Fruit fly (Drosophila melanogaster) whole organism, embryonic: ENCODE data around the gene dati.

Source experiments
- Ada2b ChIP-seq: fragments of 200-800 bp; sonication (Bioruptor generic); IDR thresholded peaks from 2 replicates; pipeline ENCODE4 v1.3.6; 2022; ENCODE audit warnings: missing biosample characterization, missing genetic modification characterization
- BtbVII ChIP-seq: fragments of 200-800 bp; sonication (Bioruptor generic); optimal IDR thresholded peaks from 3 replicates; lab custom pipeline; 2017; ENCODE audit warnings: missing biosample characterization, mild to moderate bottlenecking, missing genetic modification characterization
- C15 ChIP-seq: fragments of 200-800 bp; sonication (Bioruptor generic); IDR thresholded peaks from 3 replicates; pipeline ENCODE4 v1.3.6; 2022; ENCODE audit warnings: missing biosample characterization, missing genetic modification characterization
- CG10321 ChIP-seq: fragments of 200-800 bp; sonication (Bioruptor generic); IDR thresholded peaks from 2 replicates; pipeline ENCODE4 v1.3.6; 2022; ENCODE audit warnings: missing biosample characterization, missing genetic modification characterization
- CG10654 ChIP-seq: fragments of 200-800 bp; sonication (Bioruptor generic); optimal IDR thresholded peaks from 2 replicates; lab custom pipeline; 2016; ENCODE audit warnings: missing biosample characterization, missing genetic modification characterization
- CG14014 ChIP-seq: fragments of 200-800 bp; sonication (Bioruptor generic); IDR thresholded peaks from 2 replicates; pipeline ENCODE4 v1.3.6; 2022; ENCODE audit warnings: missing biosample characterization, missing genetic modification characterization
- CG15269 ChIP-seq: fragments of 200-800 bp; sonication (Bioruptor generic); optimal IDR thresholded peaks from 2 replicates; lab custom pipeline; 2018; ENCODE audit warnings: missing biosample characterization, mild to moderate bottlenecking, missing genetic modification characterization, moderate library complexity
- CG15696 ChIP-seq: fragments of 200-800 bp; sonication (Bioruptor generic); optimal IDR thresholded peaks from 2 replicates; lab custom pipeline; 2019; ENCODE audit warnings: missing biosample characterization, mild to moderate bottlenecking, missing genetic modification characterization, moderate library complexity
- CG1792 ChIP-seq: fragments of 200-800 bp; sonication (Bioruptor generic); optimal IDR thresholded peaks from 2 replicates; lab custom pipeline; 2016; ENCODE audit warnings: missing biosample characterization, missing genetic modification characterization
- CG30431 ChIP-seq: fragments of 200-800 bp; sonication (Bioruptor generic); optimal IDR thresholded peaks from 2 replicates; lab custom pipeline; 2017; ENCODE audit warnings: missing biosample characterization, missing genetic modification characterization
- CG31388 ChIP-seq: fragments of 200-800 bp; sonication (Bioruptor generic); optimal IDR thresholded peaks from 2 replicates; lab custom pipeline; 2016; ENCODE audit warnings: missing biosample characterization, missing genetic modification characterization
- CG31441 ChIP-seq: fragments of 200-800 bp; sonication (Bioruptor generic); IDR thresholded peaks from 2 replicates; pipeline ENCODE4 v1.3.6; 2022; ENCODE audit warnings: missing biosample characterization, missing genetic modification characterization
- CG33213 ChIP-seq: fragments of 200-800 bp; sonication (Bioruptor generic); optimal IDR thresholded peaks from 3 replicates; lab custom pipeline; 2016; ENCODE audit warnings: missing biosample characterization, missing genetic modification characterization
- CG3995 ChIP-seq: fragments of 200-800 bp; sonication (Bioruptor generic); optimal IDR thresholded peaks from 3 replicates; lab custom pipeline; 2016; ENCODE audit warnings: missing biosample characterization, missing genetic modification characterization
- CG42726 ChIP-seq: fragments of 200-800 bp; sonication (Bioruptor generic); IDR thresholded peaks from 2 replicates; pipeline ENCODE4 v1.3.6; 2022; ENCODE audit warnings: missing biosample characterization, missing genetic modification characterization; ENCODE audit not compliant: partially characterized antibody
- CG4854 ChIP-seq: fragments of 200-800 bp; sonication (Bioruptor generic); optimal IDR thresholded peaks from 2 replicates; lab custom pipeline; 2016; ENCODE audit warnings: missing biosample characterization, missing genetic modification characterization, inconsistent platforms
- CG6791 ChIP-seq: fragments of 200-800 bp; sonication (Bioruptor generic); IDR thresholded peaks from 3 replicates; pipeline ENCODE4 v1.3.6; 2022; ENCODE audit warnings: missing biosample characterization, missing genetic modification characterization; ENCODE audit not compliant: partially characterized antibody
- CG7987 ChIP-seq: fragments of 200-800 bp; sonication (Bioruptor generic); optimal IDR thresholded peaks from 2 replicates; lab custom pipeline; 2018; ENCODE audit warnings: missing biosample characterization, mild to moderate bottlenecking, missing genetic modification characterization, moderate library complexity
- CG8290 ChIP-seq, 3 experiments: fragments of 200-800 bp; sonication (Bioruptor generic); optimal IDR thresholded peaks; 2 replicates each; lab custom pipeline; 2016 to 2019; ENCODE audit warnings: missing biosample characterization in 3 of 3, missing genetic modification characterization in 3 of 3, mild to moderate bottlenecking in 2 of 3, moderate library complexity in 1 of 3
- CG8924 ChIP-seq: fragments of 200-800 bp; optimal IDR thresholded peaks from 3 replicates; lab custom pipeline; 2019; ENCODE audit warnings: missing biosample characterization, mild to moderate bottlenecking, missing genetic modification characterization, moderate library complexity
- CG9727 ChIP-seq: fragments of 200-800 bp; sonication (Bioruptor generic); optimal IDR thresholded peaks from 3 replicates; lab custom pipeline; 2017; ENCODE audit warnings: missing biosample characterization, mild to moderate bottlenecking, missing genetic modification characterization
- Camta ChIP-seq: fragments of 200-800 bp; sonication (Bioruptor generic); optimal IDR thresholded peaks from 2 replicates; lab custom pipeline; 2016; ENCODE audit warnings: missing biosample characterization, missing genetic modification characterization
- D ChIP-seq, 2 experiments: fragments of 200-800 bp in 1 of 2; fragments of >200 bp in 1 of 2; sonication (Bioruptor generic) in 1 of 2; optimal IDR thresholded peaks; 2 replicates in 1 of 2; 3 replicates in 1 of 2; lab custom pipeline; 2017; ENCODE audit warnings: mild to moderate bottlenecking in 1 of 2, missing biosample characterization in 1 of 2, missing genetic modification characterization in 1 of 2, missing genetic modification reagents in 1 of 2
- Doc3 ChIP-seq: fragments of 200-800 bp; sonication (Bioruptor generic); IDR thresholded peaks from 3 replicates; pipeline ENCODE4 v1.3.6; 2022; ENCODE audit warnings: missing biosample characterization, missing genetic modification characterization; ENCODE audit not compliant: partially characterized antibody
- Dp ChIP-seq: fragments of 200-800 bp; sonication (Bioruptor generic); optimal IDR thresholded peaks from 2 replicates; lab custom pipeline; 2018; ENCODE audit warnings: missing biosample characterization, mild to moderate bottlenecking, missing genetic modification characterization, moderate library complexity
- Gug ChIP-seq: fragments of 200-800 bp; sonication (Bioruptor generic); IDR thresholded peaks from 4 replicates; pipeline ENCODE4 v1.3.6; 2022; ENCODE audit warnings: missing biosample characterization, missing genetic modification characterization
- HLH3B ChIP-seq: fragments of 200-800 bp; sonication (Bioruptor generic); IDR thresholded peaks from 2 replicates; pipeline ENCODE4 v1.3.6; 2022; ENCODE audit warnings: missing biosample characterization, missing genetic modification characterization
- MTF-1 ChIP-seq: fragments of 200-800 bp; sonication (Bioruptor generic); optimal IDR thresholded peaks from 2 replicates; lab custom pipeline; 2018; ENCODE audit warnings: missing biosample characterization, mild to moderate bottlenecking, missing genetic modification characterization, borderline replicate concordance
- Stat92E ChIP-seq, 3 experiments: fragments of >200 bp in 2 of 3; fragments of 200-800 bp in 1 of 3; sonication (Bioruptor generic) in 1 of 3; optimal IDR thresholded peaks; 2 replicates each; lab custom pipeline; 2017 to 2019; ENCODE audit warnings: missing biosample characterization in 3 of 3, missing genetic modification characterization in 3 of 3, mild to moderate bottlenecking in 1 of 3, moderate library complexity in 1 of 3
- Taf1 ChIP-seq: fragments of 200-800 bp; sonication (Bioruptor generic); IDR thresholded peaks from 2 replicates; pipeline ENCODE4 v1.3.6; 2022; ENCODE audit warnings: missing biosample characterization, missing genetic modification characterization
- abd-A ChIP-seq: fragments of 200-800 bp; sonication (Bioruptor generic); optimal IDR thresholded peaks from 3 replicates; lab custom pipeline; 2019; ENCODE audit warnings: missing biosample characterization, mild to moderate bottlenecking, missing genetic modification characterization, moderate library complexity
- caup ChIP-seq: fragments of 200-800 bp; sonication (Bioruptor generic); optimal IDR thresholded peaks from 3 replicates; lab custom pipeline; 2017; ENCODE audit warnings: missing biosample characterization, mild to moderate bottlenecking, missing genetic modification characterization, moderate library complexity; ENCODE audit not compliant: severe bottlenecking
- cg ChIP-seq: fragments of 200-800 bp; sonication (Bioruptor generic); optimal IDR thresholded peaks from 3 replicates; lab custom pipeline; 2019; ENCODE audit warnings: missing biosample characterization, mild to moderate bottlenecking, missing genetic modification characterization, moderate library complexity
- chif ChIP-seq, 2 experiments: fragments of 200-800 bp; sonication (Bioruptor generic); optimal IDR thresholded peaks; 3 replicates each; lab custom pipeline; 2016; ENCODE audit warnings: missing biosample characterization in 2 of 2, missing genetic modification characterization in 2 of 2
- corto ChIP-seq: fragments of 200-800 bp; sonication (Bioruptor generic); optimal IDR thresholded peaks from 2 replicates; lab custom pipeline; 2016; ENCODE audit warnings: missing biosample characterization, mild to moderate bottlenecking, missing genetic modification characterization, moderate library complexity
- fd102C ChIP-seq: fragments of 200-800 bp; sonication (Bioruptor generic); optimal IDR thresholded peaks from 2 replicates; lab custom pipeline; 2018; ENCODE audit warnings: missing biosample characterization, mild to moderate bottlenecking, missing genetic modification characterization, moderate library complexity
- gem ChIP-seq: fragments of 200-800 bp; sonication (Bioruptor generic); optimal IDR thresholded peaks from 2 replicates; lab custom pipeline; 2019; ENCODE audit warnings: missing biosample characterization, mild to moderate bottlenecking, missing genetic modification characterization, moderate library complexity
- jumu ChIP-seq: fragments of 200-800 bp; sonication (Bioruptor generic); optimal IDR thresholded peaks from 3 replicates; lab custom pipeline; 2016; ENCODE audit warnings: missing biosample characterization, missing genetic modification characterization
- kni ChIP-seq: fragments of 200-800 bp; sonication (Bioruptor generic); optimal IDR thresholded peaks from 3 replicates; lab custom pipeline; 2017; ENCODE audit warnings: mild to moderate bottlenecking, missing biosample characterization, missing genetic modification reagents, missing genetic modification characterization
- lilli ChIP-seq: fragments of 200-800 bp; sonication (Bioruptor generic); optimal IDR thresholded peaks from 3 replicates; lab custom pipeline; 2016; ENCODE audit warnings: missing biosample characterization, missing genetic modification characterization
- maf-S ChIP-seq: fragments of 200-800 bp; sonication (Bioruptor generic); optimal IDR thresholded peaks from 2 replicates; lab custom pipeline; 2016; ENCODE audit warnings: missing biosample characterization, missing genetic modification characterization
- pfk ChIP-seq: fragments of 200-800 bp; sonication (Bioruptor generic); optimal IDR thresholded peaks from 2 replicates; lab custom pipeline; 2018; ENCODE audit warnings: missing biosample characterization, mild to moderate bottlenecking, missing genetic modification characterization, moderate library complexity
- schlank ChIP-seq: fragments of 200-800 bp; sonication (Bioruptor generic); optimal IDR thresholded peaks from 2 replicates; lab custom pipeline; 2018; ENCODE audit warnings: missing biosample characterization, mild to moderate bottlenecking, missing genetic modification characterization
- slbo ChIP-seq: fragments of 200-800 bp; sonication (Bioruptor generic); IDR thresholded peaks from 2 replicates; pipeline ENCODE4 v1.3.6; 2022; ENCODE audit warnings: missing biosample characterization, missing genetic modification characterization
- sqz ChIP-seq: fragments of 200-800 bp; sonication (Bioruptor generic); optimal IDR thresholded peaks from 3 replicates; lab custom pipeline; 2018; ENCODE audit warnings: missing biosample characterization, mild to moderate bottlenecking, missing genetic modification characterization
- tin ChIP-seq: fragments of 200-800 bp; sonication (Bioruptor generic); optimal IDR thresholded peaks from 3 replicates; lab custom pipeline; 2016; ENCODE audit warnings: missing biosample characterization, missing genetic modification characterization
- z ChIP-seq: fragments of 200-800 bp; sonication (Bioruptor generic); IDR thresholded peaks from 3 replicates; pipeline ENCODE4 v1.3.6; 2022; ENCODE audit warnings: missing biosample characterization, missing genetic modification characterization

dati gene

dm6 chr4:424630-425327 lies 29.4 kb upstream of the dati start (continued):
- peak; percentile 96 for TF ChIP-seq tin (GFP tag; lab: Kevin White, UChicago)
- peak; percentile 50 for TF ChIP-seq schlank
- no peak for TF ChIP-seq Stat92E (GFP tag; optimal IDR thresholded peaks at IDR 0.05; lab: Kevin White, UChicago)
- TF ChIP-seq Doc3 (GFP tag; lab: Robert Waterston, UW), result no peak
- TF ChIP-seq pfk, result peak; percentile 70
- peak; percentile 85 for TF ChIP-seq CG1792 (GFP tag; lab: Kevin White, UChicago)
- TF ChIP-seq CG7987 (GFP tag; lab: Kevin White, UChicago), result peak; percentile 96
- peak; percentile 96 for TF ChIP-seq maf-S (GFP tag; lab: Kevin White, UChicago)
- TF ChIP-seq CG6791 (GFP tag; lab: Robert Waterston, UW), result no peak
- TF ChIP-seq jumu (GFP tag; lab: Kevin White, UChicago), result peak; percentile 89
- TF ChIP-seq BtbVII, result peak; percentile 92
- TF ChIP-seq CG8924 (tag; lab: Kevin White, UChicago), result peak; percentile 72
- peak; percentile 89 for TF ChIP-seq CG15269
- TF ChIP-seq CG4854 (GFP tag; lab: Kevin White, UChicago), result peak; percentile 95
- no peak for TF ChIP-seq z (GFP tag; lab: Robert Waterston, UW)
- peak; percentile 92 for TF ChIP-seq CG10654 (GFP tag; lab: Kevin White, UChicago)
- peak; percentile 94 to 97 for TF ChIP-seq chif (GFP tag; optimal IDR thresholded peaks at IDR 0.05; lab: Kevin White, UChicago)
- 0 out of 2 replicates have a peak, but pooled peaks have one; percentile 30 for TF ChIP-seq CG10321 (GFP tag; lab: Robert Waterston, UW)
- TF ChIP-seq CG9727 (GFP tag; lab: Kevin White, UChicago), result peak; percentile 88
- TF ChIP-seq CG15696 (tag; lab: Kevin White, UChicago), result peak; percentile 93
- TF ChIP-seq sqz (GFP tag; lab: Kevin White, UChicago), result peak; percentile 92
- TF ChIP-seq lilli, result peak; percentile 92
- peak; percentile 78; the same call in 1 of the 2 replicates for TF ChIP-seq Ada2b (GFP tag; lab: Robert Waterston, UW)
- peak; percentile 93 for TF ChIP-seq slbo (GFP tag; lab: Robert Waterston, UW)
- TF ChIP-seq MTF-1, result no peak
- TF ChIP-seq Dp, result peak; percentile 26
- peak; percentile 88 for TF ChIP-seq kni (GFP tag; lab: Kevin White, UChicago)
- no peak; the same call in 2 of the 4 replicates for TF ChIP-seq Gug (GFP tag; lab: Robert Waterston, UW)
- TF ChIP-seq CG8290 (GFP tag; optimal IDR thresholded peaks at IDR 0.05; lab: Kevin White, UChicago), result peak; percentile 91
- TF ChIP-seq CG8290 (tag; optimal IDR thresholded peaks at IDR 0.05; lab: Kevin White, UChicago), result peak; percentile 70 to 84
- TF ChIP-seq CG31388 (GFP tag; lab: Kevin White, UChicago), result peak; percentile 81
- no peak for TF ChIP-seq corto
- no peak for TF ChIP-seq abd-A (tag; lab: Kevin White, UChicago)
- TF ChIP-seq D (optimal IDR thresholded peaks at IDR 0.05; lab: Kevin White, UChicago), result no peak
- TF ChIP-seq D (GFP tag; optimal IDR thresholded peaks at IDR 0.05; lab: Kevin White, UChicago), result peak; percentile 89
- no peak for TF ChIP-seq CG30431
- peak; percentile 94 for TF ChIP-seq HLH3B
- peak; percentile 83 for TF ChIP-seq fd102C (GFP tag; lab: Kevin White, UChicago)
- TF ChIP-seq Taf1 (GFP tag; lab: Robert Waterston, UW), result 0 out of 2 replicates have a peak, but pooled peaks have one; percentile 56
- TF ChIP-seq C15 (GFP tag; lab: Robert Waterston, UW), result peak; percentile 77
- peak; percentile 87 for TF ChIP-seq gem (tag; lab: Kevin White, UChicago)
- peak; percentile 95 for TF ChIP-seq caup (GFP tag; lab: Kevin White, UChicago)
- TF ChIP-seq CG31441 (GFP tag; lab: Robert Waterston, UW), result no peak; the same call in 1 of the 2 replicates
- peak; percentile 86; the same call in 1 of the 2 replicates for TF ChIP-seq CG14014 (GFP tag; lab: Robert Waterston, UW)
- TF ChIP-seq cg (GFP tag; lab: Kevin White, UChicago), result no peak
- TF ChIP-seq Camta (GFP tag; lab: Kevin White, UChicago), result peak; percentile 94
- peak; percentile 98 for TF ChIP-seq CG33213 (GFP tag; lab: Kevin White, UChicago)
- no peak; the same call in 1 of the 2 replicates for TF ChIP-seq CG42726 (GFP tag; lab: Robert Waterston, UW)
- TF ChIP-seq CG3995 (GFP tag; lab: Kevin White, UChicago), result peak; percentile 23
